Fruit fly (Drosophila melanogaster): ENCODE results near the gene CG7841.

Gene CG7841

dm6 chr3L:15536550-15536949, 28.5 kb upstream of the CG7841 start:
- TF ChIP-seq pad (GFP tag; optimal IDR thresholded peaks at IDR 0.05) (no peak), kay (GFP tag; ENCODE audit: borderline replicate concordance) (peak; percentile 38)

- no peak for TF ChIP-seq CG7045 (GFP tag; optimal IDR thresholded peaks at IDR 0.05)
- TF ChIP-seq Crg-1 (GFP tag; optimal IDR thresholded peaks at IDR 0.05): no peak
- TF ChIP-seq cnc (optimal IDR thresholded peaks at IDR 0.05): no peak
- no peak for TF ChIP-seq CG12768 (GFP tag; optimal IDR thresholded peaks at IDR 0.05)
- no peak for TF ChIP-seq cic (GFP tag; optimal IDR thresholded peaks at IDR 0.05)
- TF ChIP-seq CG1620 (GFP tag; optimal IDR thresholded peaks at IDR 0.05): no peak
- TF ChIP-seq pad (GFP tag; optimal IDR thresholded peaks at IDR 0.05): peak; percentile 92
- TF ChIP-seq CG5204 (GFP tag; optimal IDR thresholded peaks at IDR 0.05): no peak
These were observed 27.8 kb upstream of the CG7841 start for dm6 chr3L:15535800-15536225.

DNA sequence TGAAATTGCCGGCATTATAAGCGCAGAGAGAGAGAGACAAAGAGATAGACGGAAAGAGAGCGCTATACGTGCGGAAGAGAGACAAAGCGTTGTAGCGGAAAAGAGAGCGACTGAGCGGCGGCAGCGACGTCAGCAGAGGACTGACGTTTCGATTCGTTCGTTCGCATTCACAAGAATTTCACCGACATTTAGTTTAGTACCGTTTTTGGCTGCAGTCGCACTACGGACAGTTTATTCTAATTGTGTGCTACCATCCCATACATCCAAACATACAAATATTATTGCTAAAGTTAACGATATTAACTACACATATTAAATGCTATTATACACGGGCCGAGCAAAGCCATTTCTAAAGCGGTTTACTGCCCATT, 27.2 kb upstream of the CG7841 start, which contains the start of gene CrebA:
CrebA (plus strand) TSS at position 168 of the 371 bp plus-strand sequence.
- peak; percentile 21 for TF ChIP-seq kay (GFP tag; ENCODE audit: borderline replicate concordance)
- no peak for TF ChIP-seq toe (GFP tag; optimal IDR thresholded peaks at IDR 0.05)

dm6 chr3L:15534274-15535227, 26.5 kb upstream of the CG7841 start:
- peak; percentile 55 for TF ChIP-seq Mnt (GFP tag; optimal IDR thresholded peaks at IDR 0.05)
- TF ChIP-seq toe (GFP tag; optimal IDR thresholded peaks at IDR 0.05): peak; percentile 79
- TF ChIP-seq CG33017 (tag; optimal IDR thresholded peaks at IDR 0.05): peak; percentile 43
- peak; percentile 60 for TF ChIP-seq CG7045 (GFP tag; optimal IDR thresholded peaks at IDR 0.05)
- peak; percentile 78 for TF ChIP-seq CG5204 (GFP tag; optimal IDR thresholded peaks at IDR 0.05)
- TF ChIP-seq Clk (GFP tag; optimal IDR thresholded peaks at IDR 0.05): peak; percentile 13
- TF ChIP-seq CG1620 (GFP tag; optimal IDR thresholded peaks at IDR 0.05): peak; percentile 30
- no peak for TF ChIP-seq cic (GFP tag; optimal IDR thresholded peaks at IDR 0.05)
- peak; percentile 51 for TF ChIP-seq CG12768 (GFP tag; optimal IDR thresholded peaks at IDR 0.05)
- peak; percentile 28 for TF ChIP-seq bab1 (GFP tag; optimal IDR thresholded peaks at IDR 0.05)
- peak; percentile 61 for TF ChIP-seq Crg-1 (GFP tag; optimal IDR thresholded peaks at IDR 0.05)
- no peak for TF ChIP-seq CG14711 (tag; optimal IDR thresholded peaks at IDR 0.05)
- peak; percentile 56 for TF ChIP-seq tj (GFP tag; optimal IDR thresholded peaks at IDR 0.05)
- TF ChIP-seq Hr96 (GFP tag; optimal IDR thresholded peaks at IDR 0.05): peak; percentile 64
- TF ChIP-seq cnc (optimal IDR thresholded peaks at IDR 0.05): no peak
- TF ChIP-seq CG7101 (tag; optimal IDR thresholded peaks at IDR 0.05): peak; percentile 59
- TF ChIP-seq kay (GFP tag; ENCODE audit: borderline replicate concordance): no peak
- peak; percentile 86 for TF ChIP-seq CG11617 (GFP tag; optimal IDR thresholded peaks at IDR 0.05)
- peak; percentile 40 for TF ChIP-seq pad (GFP tag; optimal IDR thresholded peaks at IDR 0.05)
- TF ChIP-seq ovo (GFP tag; optimal IDR thresholded peaks at IDR 0.05): no peak

DNA sequence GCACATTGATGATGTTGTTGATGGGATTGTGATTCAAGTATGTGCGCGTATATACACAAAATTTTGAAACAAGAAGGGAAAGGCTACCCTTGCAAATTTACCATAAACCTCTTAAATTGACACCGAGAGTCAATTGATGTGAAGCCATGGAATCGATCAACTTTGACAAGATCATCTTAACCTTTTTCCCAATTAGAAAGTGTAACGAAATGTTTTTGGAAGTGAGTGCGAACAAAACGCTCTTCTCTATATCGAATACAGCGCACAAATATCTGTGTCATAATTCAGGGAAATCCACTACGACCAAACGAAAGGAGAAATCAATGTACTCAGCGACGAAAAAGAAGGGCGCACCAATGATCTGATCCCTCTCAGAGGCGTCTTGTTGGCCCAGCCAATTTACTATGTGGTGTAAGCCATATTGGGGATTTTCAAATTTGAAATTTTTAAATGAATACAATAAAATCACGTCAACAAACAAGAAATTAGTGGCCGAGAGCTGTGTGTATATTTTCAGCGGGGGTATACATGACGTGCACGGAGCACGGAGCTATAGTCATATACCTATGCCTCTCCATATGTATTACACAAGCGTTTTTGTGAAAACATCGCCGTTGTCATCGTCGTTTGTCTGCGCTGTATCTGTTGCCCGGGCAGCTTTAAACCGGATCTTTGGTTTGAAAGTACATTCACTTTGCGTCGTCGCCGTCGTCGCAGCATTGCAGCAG, 25.5 kb upstream of the CG7841 start:
- TF ChIP-seq bab1 (GFP tag; optimal IDR thresholded peaks at IDR 0.05) (no peak), pad (GFP tag; optimal IDR thresholded peaks at IDR 0.05) (no peak), toe (GFP tag; optimal IDR thresholded peaks at IDR 0.05) (no peak), cnc (optimal IDR thresholded peaks at IDR 0.05) (no peak), cic (GFP tag; optimal IDR thresholded peaks at IDR 0.05) (no peak), kay (GFP tag; ENCODE audit: borderline replicate concordance) (peak; percentile 85), CG7045 (GFP tag; optimal IDR thresholded peaks at IDR 0.05) (no peak), CG1620 (GFP tag; optimal IDR thresholded peaks at IDR 0.05) (no peak), Mnt (GFP tag; optimal IDR thresholded peaks at IDR 0.05) (no peak), CG7101 (tag; optimal IDR thresholded peaks at IDR 0.05) (peak; percentile 14), CG11617 (GFP tag; optimal IDR thresholded peaks at IDR 0.05) (no peak), ovo (GFP tag; optimal IDR thresholded peaks at IDR 0.05) (no peak), tj (GFP tag; optimal IDR thresholded peaks at IDR 0.05) (no peak), Clk (GFP tag; optimal IDR thresholded peaks at IDR 0.05) (no peak), Hr96 (GFP tag; optimal IDR thresholded peaks at IDR 0.05) (peak; percentile 7), CG12768 (GFP tag; optimal IDR thresholded peaks at IDR 0.05) (no peak), Crg-1 (GFP tag; optimal IDR thresholded peaks at IDR 0.05) (no peak), CG14711 (tag; optimal IDR thresholded peaks at IDR 0.05) (peak; percentile 24), CG33017 (tag; optimal IDR thresholded peaks at IDR 0.05) (no peak), CG5204 (GFP tag; optimal IDR thresholded peaks at IDR 0.05) (peak; percentile 23)

- TF ChIP-seq Hr96 (GFP tag; optimal IDR thresholded peaks at IDR 0.05) (peak; percentile 23), ovo (GFP tag; optimal IDR thresholded peaks at IDR 0.05) (peak; percentile 57), Mnt (GFP tag; optimal IDR thresholded peaks at IDR 0.05) (no peak), Clk (GFP tag; optimal IDR thresholded peaks at IDR 0.05) (no peak), Crg-1 (GFP tag; optimal IDR thresholded peaks at IDR 0.05) (no peak), CG14711 (tag; optimal IDR thresholded peaks at IDR 0.05) (peak; percentile 23), toe (GFP tag; optimal IDR thresholded peaks at IDR 0.05) (peak; percentile 5), CG5204 (GFP tag; optimal IDR thresholded peaks at IDR 0.05) (peak; percentile 2), bab1 (GFP tag; optimal IDR thresholded peaks at IDR 0.05) (no peak), cic (GFP tag; optimal IDR thresholded peaks at IDR 0.05) (no peak), pad (GFP tag; optimal IDR thresholded peaks at IDR 0.05) (no peak), CG7045 (GFP tag; optimal IDR thresholded peaks at IDR 0.05) (no peak), CG11617 (GFP tag; optimal IDR thresholded peaks at IDR 0.05) (no peak), tj (GFP tag; optimal IDR thresholded peaks at IDR 0.05) (peak; percentile 22), CG33017 (tag; optimal IDR thresholded peaks at IDR 0.05) (no peak), CG7101 (tag; optimal IDR thresholded peaks at IDR 0.05) (no peak), CG12768 (GFP tag; optimal IDR thresholded peaks at IDR 0.05) (peak; percentile 82), kay (GFP tag; ENCODE audit: borderline replicate concordance) (peak; percentile 83), CG1620 (GFP tag; optimal IDR thresholded peaks at IDR 0.05) (no peak), cnc (optimal IDR thresholded peaks at IDR 0.05) (no peak)
These were observed 24.4 kb upstream of the CG7841 start for dm6 chr3L:15532368-15533030.

Data from whole organism, adult.